Worm (Caenorhabditis elegans) whole organism, midembryonic: ENCODE results near the gene kin-9.

Source experiments
- T22C8.4 ChIP-seq: fragments of 200-800 bp; sonication (Bioruptor generic); IDR thresholded peaks from 2 replicates; pipeline ENCODE4 v1.3.6; 2022; ENCODE audit warnings: missing genetic modification characterization, missing compliant biosample characterization
- cog-1 ChIP-seq: sonication (generic microtip); optimal IDR thresholded peaks from 2 replicates; lab custom pipeline; 2016; ENCODE audit warnings: missing genetic modification characterization, missing compliant biosample characterization
- flt-1 ChIP-seq: fragments of 200-800 bp; sonication (Bioruptor generic); IDR thresholded peaks from 2 replicates; pipeline ENCODE4 v1.3.6; 2022; ENCODE audit warnings: missing genetic modification characterization, missing compliant biosample characterization
- klf-2 ChIP-seq: fragments of 200-800 bp; sonication (Bioruptor generic); conservative IDR thresholded peaks from 2 replicates; pipeline ENCODE4 v1.3.6; 2022; ENCODE audit warnings: missing genetic modification reagents, missing genetic modification characterization, missing compliant biosample characterization
- med-1 ChIP-seq: sonication (generic microtip); optimal IDR thresholded peaks from 2 replicates; lab custom pipeline; 2017; ENCODE audit warnings: missing genetic modification characterization, mild to moderate bottlenecking, missing compliant biosample characterization, antibody characterized with exemption, missing genetic modification reagents; ENCODE audit not compliant: insufficient read depth
- ref-1 ChIP-seq: fragments of 200-800 bp; sonication (Bioruptor generic); conservative IDR thresholded peaks from 2 replicates; pipeline ENCODE4 v1.3.6; 2022; ENCODE audit warnings: missing genetic modification reagents, missing genetic modification characterization, missing compliant biosample characterization
- tab-1 ChIP-seq: fragments of 200-800 bp; sonication (Bioruptor generic); IDR thresholded peaks from 2 replicates; pipeline ENCODE4 v1.3.6; 2022; ENCODE audit warnings: missing genetic modification characterization, missing compliant biosample characterization
- ztf-23 ChIP-seq: fragments of 200-800 bp; sonication (Bioruptor generic); IDR thresholded peaks from 2 replicates; pipeline ENCODE4 v1.3.6; 2022; ENCODE audit warnings: missing genetic modification reagents, missing genetic modification characterization, missing compliant biosample characterization
- ztf-29 ChIP-seq: fragments of 200-800 bp; sonication (Bioruptor generic); IDR thresholded peaks from 2 replicates; pipeline ENCODE4 v1.3.6; 2022; ENCODE audit warnings: missing genetic modification reagents, missing genetic modification characterization, missing compliant biosample characterization

kin-9 gene

DNA sequence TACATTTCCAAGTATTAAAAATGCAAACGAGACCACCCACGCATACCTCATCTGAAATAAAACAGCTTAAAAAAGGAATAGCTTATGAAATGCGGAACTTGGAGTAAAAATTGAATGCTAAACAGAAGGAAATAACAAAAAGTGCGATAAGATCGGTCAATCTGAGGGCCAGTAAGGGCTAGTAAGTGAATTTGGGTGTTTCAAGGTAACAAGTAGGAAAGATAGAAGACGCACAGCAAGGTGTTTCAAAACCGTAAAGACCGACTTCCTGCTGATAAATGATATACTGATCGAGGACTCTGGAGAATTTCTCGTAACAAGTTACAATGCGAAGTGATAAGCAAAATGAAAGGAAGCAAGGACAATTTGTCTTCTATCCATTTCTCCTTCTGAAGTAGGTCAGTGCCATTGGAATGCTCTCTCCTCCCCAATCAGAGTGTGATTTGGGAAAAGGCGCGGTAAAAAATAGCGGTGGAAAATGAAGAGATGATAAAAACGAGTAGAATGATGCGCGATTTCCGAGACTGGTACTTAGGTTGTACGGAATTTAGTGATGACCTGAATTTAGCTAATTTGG is 23.2 kb downstream of the kin-9 start, which contains the start of gene dpy-6:
Gene dpy-6 (minus strand): TSS at position 51 of the 577 bp plus-strand sequence.
- no peak for TF ChIP-seq flt-1 (GFP tag; lab: Robert Waterston, UW)
- no peak for TF ChIP-seq ztf-23 (GFP tag; lab: Robert Waterston, UW)
- no peak for TF ChIP-seq med-1 (GFP tag; lab: Kevin White, UChicago)
- TF ChIP-seq ztf-29 (GFP tag; lab: Robert Waterston, UW) = no peak
- TF ChIP-seq cog-1 (tag; lab: Kevin White, UChicago) = no peak
- TF ChIP-seq T22C8.4 (GFP tag; lab: Robert Waterston, UW) = no peak
- no peak for TF ChIP-seq ref-1 (GFP tag; lab: Robert Waterston, UW)
- no peak for TF ChIP-seq klf-2 (GFP tag; lab: Robert Waterston, UW)
- TF ChIP-seq tab-1 = no peak

DNA sequence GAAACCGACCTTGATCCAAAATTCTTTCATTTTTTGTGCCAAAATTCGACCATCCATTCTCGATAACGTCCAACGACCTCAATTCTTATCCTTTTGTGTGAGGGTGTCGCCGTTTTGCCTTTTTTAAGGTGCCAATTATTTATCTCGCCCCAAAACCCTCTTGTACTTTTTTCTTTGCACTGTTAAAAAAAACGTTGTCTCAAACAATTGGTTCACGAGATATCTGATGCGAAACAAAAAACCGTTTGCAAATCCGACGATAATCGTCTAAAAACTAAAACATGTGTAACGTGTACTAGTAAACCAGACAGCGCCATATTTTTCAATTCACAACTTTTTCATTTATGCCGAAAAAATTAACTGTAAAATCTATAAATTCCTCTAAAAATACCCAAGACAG is 24.9 kb downstream of the kin-9 start, which contains the start of gene F16F9.3:
Gene F16F9.3 (plus strand): TSS at position 301 of the 400 bp plus-strand sequence.
- TF ChIP-seq cog-1 (tag; lab: Kevin White, UChicago) = no peak

ce11 chrX:8459789-8460188 is 27.3 kb downstream of the kin-9 start:
- TF ChIP-seq flt-1 (GFP tag; lab: Robert Waterston, UW) (no peak), ref-1 (GFP tag; lab: Robert Waterston, UW) (no peak), med-1 (GFP tag; lab: Kevin White, UChicago) (no peak), klf-2 (GFP tag; lab: Robert Waterston, UW) (no peak), T22C8.4 (GFP tag; lab: Robert Waterston, UW) (no peak), cog-1 (tag; lab: Kevin White, UChicago) (no peak), ztf-23 (GFP tag; lab: Robert Waterston, UW) (no peak), ztf-29 (GFP tag; lab: Robert Waterston, UW) (no peak), tab-1 (no peak)

ce11 chrX:8460958-8461357 is 28.5 kb downstream of the kin-9 start:
- TF ChIP-seq T22C8.4 (GFP tag; lab: Robert Waterston, UW) = no peak
- no peak for TF ChIP-seq cog-1 (tag; lab: Kevin White, UChicago)
- no peak for TF ChIP-seq klf-2 (GFP tag; lab: Robert Waterston, UW)
- TF ChIP-seq ztf-29 (GFP tag; lab: Robert Waterston, UW) = no peak
- TF ChIP-seq med-1 (GFP tag; lab: Kevin White, UChicago) = no peak
- no peak for TF ChIP-seq ref-1 (GFP tag; lab: Robert Waterston, UW)
- no peak for TF ChIP-seq flt-1 (GFP tag; lab: Robert Waterston, UW)
- TF ChIP-seq ztf-23 (GFP tag; lab: Robert Waterston, UW) = no peak
- no peak for TF ChIP-seq tab-1

- TF ChIP-seq T22C8.4 (GFP tag; lab: Robert Waterston, UW) (no peak), klf-2 (GFP tag; lab: Robert Waterston, UW) (no peak)
Observed at ce11 chrX:8463085-8463645, 30.7 kb downstream of the kin-9 start, which contains the start of gene F16F9.4. Gene F16F9.4 (minus strand): TSS chrX:8463360.

DNA sequence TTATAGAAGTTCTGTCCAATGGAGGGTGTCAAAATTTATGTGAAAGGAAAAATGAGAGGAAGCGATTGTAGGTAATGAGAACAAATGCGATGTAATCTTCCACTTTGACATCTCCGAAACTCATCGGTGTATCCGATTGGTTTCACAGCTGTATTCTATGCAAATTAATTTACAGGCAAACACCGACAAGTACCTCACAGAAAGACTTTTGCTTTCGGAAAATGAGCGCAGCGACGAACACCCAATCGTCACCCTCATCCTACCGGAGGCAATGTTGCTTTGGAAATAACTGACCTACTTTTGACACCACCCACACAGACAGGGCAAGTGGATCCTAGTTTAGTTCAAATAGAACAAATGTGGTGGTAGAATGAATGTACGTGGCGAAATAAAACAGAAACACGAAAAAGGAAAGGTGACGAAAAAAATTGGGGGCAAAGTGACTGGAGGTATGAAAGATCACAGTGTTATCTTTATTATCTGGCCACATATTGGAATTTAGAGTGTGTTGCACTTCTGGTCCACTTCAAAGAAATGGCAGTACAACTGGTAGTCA is 31.5 kb downstream of the kin-9 start:
- TF ChIP-seq ztf-23 (GFP tag; lab: Robert Waterston, UW) (no peak), med-1 (GFP tag; lab: Kevin White, UChicago) (no peak), T22C8.4 (GFP tag; lab: Robert Waterston, UW) (no peak), cog-1 (tag; lab: Kevin White, UChicago) (no peak), flt-1 (GFP tag; lab: Robert Waterston, UW) (no peak), klf-2 (GFP tag; lab: Robert Waterston, UW) (no peak), ref-1 (GFP tag; lab: Robert Waterston, UW) (no peak)

DNA sequence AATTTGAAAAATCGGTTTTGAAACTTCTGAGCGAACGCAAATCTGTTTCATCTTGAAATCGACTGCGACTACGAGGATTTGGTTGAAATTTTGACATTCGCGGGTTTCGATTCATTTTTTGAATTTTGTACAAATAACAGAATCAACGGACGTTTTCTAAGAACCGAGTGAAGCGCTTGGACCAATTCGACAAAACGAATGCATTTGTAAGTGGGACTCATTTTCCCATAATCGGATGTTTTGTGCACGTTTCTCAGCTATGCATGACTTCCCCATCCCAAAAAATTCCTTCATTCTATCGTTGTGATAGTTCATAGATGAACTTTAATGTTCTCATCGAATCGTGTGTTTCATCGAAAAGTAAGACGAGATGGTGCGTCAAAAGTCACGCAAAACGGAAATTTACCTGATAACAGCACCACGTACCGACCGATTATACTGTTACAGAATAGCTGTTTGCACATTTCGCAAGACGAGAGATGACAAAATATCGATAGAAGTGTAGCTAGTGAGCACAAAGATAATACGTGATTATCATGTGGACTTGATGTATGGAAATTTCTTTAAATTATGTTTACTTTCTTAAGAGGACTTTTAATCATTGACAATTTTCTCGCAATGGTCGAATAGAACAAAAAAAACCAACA is 37.8 kb downstream of the kin-9 start, which contains the start of gene mec-10:
Gene mec-10 (minus strand): TSS at position 189 of the 647 bp plus-strand sequence.
- no peak for TF ChIP-seq ref-1 (GFP tag; lab: Robert Waterston, UW)
- no peak for TF ChIP-seq T22C8.4 (GFP tag; lab: Robert Waterston, UW)
- TF ChIP-seq ztf-29 (GFP tag; lab: Robert Waterston, UW) = no peak
- no peak for TF ChIP-seq flt-1 (GFP tag; lab: Robert Waterston, UW)

DNA sequence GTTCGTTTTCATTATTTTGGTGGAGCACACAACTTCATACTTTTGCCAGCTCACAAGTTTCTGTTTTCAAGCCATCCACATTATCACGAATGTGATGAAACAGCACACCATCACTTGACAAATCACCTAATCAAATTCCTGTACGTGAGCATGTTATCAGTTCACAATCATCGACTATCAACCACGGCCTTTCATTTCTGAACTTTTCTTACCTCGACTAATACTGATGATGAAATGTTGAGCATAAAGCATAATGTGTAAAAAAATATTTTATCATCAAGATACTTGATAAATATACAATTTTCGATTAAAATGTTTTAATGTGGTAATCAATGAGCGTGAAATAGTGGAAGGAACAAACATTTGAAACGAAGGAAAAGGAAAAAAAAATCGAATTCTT is 41.0 kb downstream of the kin-9 start:
- TF ChIP-seq T22C8.4 (GFP tag; lab: Robert Waterston, UW) (no peak), klf-2 (GFP tag; lab: Robert Waterston, UW) (no peak), ref-1 (GFP tag; lab: Robert Waterston, UW) (no peak), ztf-23 (GFP tag; lab: Robert Waterston, UW) (no peak), tab-1 (no peak), med-1 (GFP tag; lab: Kevin White, UChicago) (no peak), ztf-29 (GFP tag; lab: Robert Waterston, UW) (no peak), cog-1 (tag; lab: Kevin White, UChicago) (no peak), flt-1 (GFP tag; lab: Robert Waterston, UW) (no peak)

DNA sequence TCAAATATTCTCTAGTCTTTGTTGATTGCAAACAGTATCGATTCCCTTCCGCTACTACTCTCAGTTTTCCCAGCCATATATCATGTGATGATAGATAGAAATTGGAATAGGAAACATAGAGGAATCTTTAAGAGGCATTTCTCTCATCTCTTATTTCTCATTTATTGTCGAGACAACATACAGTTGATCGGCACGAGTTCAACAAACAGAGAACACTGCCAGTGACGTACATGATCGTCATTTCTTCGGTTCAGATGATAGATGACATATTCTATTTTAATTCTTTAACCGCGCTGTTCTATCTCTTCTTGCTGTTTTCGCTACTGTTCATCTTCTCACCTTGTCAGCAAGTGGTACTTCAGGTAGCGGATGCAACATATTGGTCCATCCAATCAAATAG is 42.7 kb downstream of the kin-9 start:
- TF ChIP-seq T22C8.4 (GFP tag; lab: Robert Waterston, UW) (no peak), ztf-29 (GFP tag; lab: Robert Waterston, UW) (no peak), flt-1 (GFP tag; lab: Robert Waterston, UW) (no peak), tab-1 (no peak), med-1 (GFP tag; lab: Kevin White, UChicago) (no peak), ztf-23 (GFP tag; lab: Robert Waterston, UW) (no peak), klf-2 (GFP tag; lab: Robert Waterston, UW) (no peak), cog-1 (tag; lab: Kevin White, UChicago) (no peak), ref-1 (GFP tag; lab: Robert Waterston, UW) (no peak)
